Worm (Caenorhabditis elegans): ENCODE data around the gene C09B8.3.

DNA sequence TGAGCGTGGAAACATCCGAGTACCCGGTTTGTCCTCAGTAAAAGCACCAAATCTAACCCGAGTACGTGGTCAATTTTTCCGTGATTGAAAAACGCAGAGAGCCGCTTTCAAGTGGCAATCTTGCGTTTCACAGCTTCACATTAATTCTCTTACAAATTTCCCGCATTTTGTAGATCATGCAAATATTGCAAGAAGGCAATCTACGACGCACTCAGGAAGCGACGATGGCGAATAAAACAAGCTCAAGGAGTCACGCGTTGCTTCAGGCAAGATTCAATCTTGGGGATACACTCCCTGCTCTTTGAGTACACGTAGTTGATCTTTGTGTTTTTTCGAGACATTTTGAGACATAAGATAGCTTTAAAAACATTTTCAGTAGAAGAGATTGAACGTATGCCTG lies 22.6 kb downstream of the C09B8.3 start:
- no peak for TF ChIP-seq ztf-16 (tag; optimal IDR thresholded peaks at IDR 0.05)
- TF ChIP-seq pat-9 (tag; optimal IDR thresholded peaks at IDR 0.05), result no peak
- no peak for TF ChIP-seq nhr-11 (tag; optimal IDR thresholded peaks at IDR 0.05)
- TF ChIP-seq pqm-1 (tag; optimal IDR thresholded peaks at IDR 0.05), result no peak
- TF ChIP-seq ceh-9 (tag; optimal IDR thresholded peaks at IDR 0.05), result no peak
- TF ChIP-seq odd-2 (tag; optimal IDR thresholded peaks at IDR 0.05), result no peak
- no peak for TF ChIP-seq pha-4 (tag; optimal IDR thresholded peaks at IDR 0.05)

All from whole organism, late embryonic.